Worm (Caenorhabditis elegans) whole organism, L2 larva: ENCODE data around the gene srh-279.

ENCODE experiments used
- C34F6.9 ChIP-seq: fragments of 150-350 bp; optimal IDR thresholded peaks from 2 replicates; lab custom pipeline; 2014; ENCODE audit warnings: missing biosample characterization, missing genetic modification characterization
- F13H6.1 ChIP-seq: sonication (generic microtip); optimal IDR thresholded peaks from 2 replicates; lab custom pipeline; 2016; ENCODE audit warnings: missing genetic modification characterization, missing compliant biosample characterization
- ZK546.5 ChIP-seq: sonication (generic microtip); optimal IDR thresholded peaks from 2 replicates; lab custom pipeline; 2017; ENCODE audit warnings: missing biosample characterization, missing genetic modification characterization
- ama-1 ChIP-seq: fragments of 150-350 bp; optimal IDR thresholded peaks from 2 replicates; lab custom pipeline; 2018; ENCODE audit warnings: inconsistent platforms
- ceh-82 ChIP-seq: fragments of 150-350 bp; optimal IDR thresholded peaks from 2 replicates; lab custom pipeline; 2014; ENCODE audit warnings: missing biosample characterization, missing genetic modification characterization
- crh-2 ChIP-seq: sonication (generic microtip); optimal IDR thresholded peaks from 2 replicates; lab custom pipeline; 2017; ENCODE audit warnings: missing biosample characterization, missing genetic modification characterization
- dmd-4 ChIP-seq: sonication (generic microtip); optimal IDR thresholded peaks from 2 replicates; lab custom pipeline; 2017; ENCODE audit warnings: missing biosample characterization, missing genetic modification characterization
- elt-1 ChIP-seq: fragments of 150-350 bp; optimal IDR thresholded peaks from 2 replicates; lab custom pipeline; 2014; ENCODE audit warnings: missing biosample characterization, missing genetic modification characterization
- gmeb-1 ChIP-seq: fragments of 150-350 bp; optimal IDR thresholded peaks from 2 replicates; lab custom pipeline; 2014; ENCODE audit warnings: missing biosample characterization, missing genetic modification characterization
- lin-11 ChIP-seq: fragments of 150-350 bp; sonication (generic microtip); optimal IDR thresholded peaks from 2 replicates; lab custom pipeline; 2014; ENCODE audit warnings: missing biosample characterization, missing genetic modification characterization, inconsistent platforms, mixed read lengths
- lin-39 ChIP-seq: fragments of 150-350 bp; optimal IDR thresholded peaks from 2 replicates; lab custom pipeline; 2014; ENCODE audit warnings: missing biosample characterization, missing genetic modification reagents, missing genetic modification characterization
- lsy-2 ChIP-seq, 2 experiments: fragments of 150-350 bp in 1 of 2; sonication (generic microtip) in 1 of 2; optimal IDR thresholded peaks; 2 replicates each; lab custom pipeline; 2014 to 2017; ENCODE audit warnings: missing biosample characterization in 2 of 2, missing genetic modification characterization in 2 of 2
- mab-5 ChIP-seq: fragments of 150-350 bp; optimal IDR thresholded peaks from 2 replicates; lab custom pipeline; 2014; ENCODE audit warnings: missing biosample characterization, missing genetic modification characterization
- mdl-1 ChIP-seq, 2 experiments: fragments of 150-350 bp in 1 of 2; sonication (generic microtip) in 1 of 2; optimal IDR thresholded peaks; 2 replicates each; lab custom pipeline; 2017; ENCODE audit warnings: missing biosample characterization in 2 of 2, missing genetic modification characterization in 2 of 2
- nhr-11 ChIP-seq: fragments of 150-350 bp; optimal IDR thresholded peaks from 2 replicates; lab custom pipeline; 2014; ENCODE audit warnings: missing biosample characterization, missing genetic modification characterization
- nhr-21 ChIP-seq: fragments of 150-350 bp; optimal IDR thresholded peaks from 2 replicates; lab custom pipeline; 2014; ENCODE audit warnings: missing biosample characterization, missing genetic modification characterization
- nhr-23 ChIP-seq: fragments of 150-350 bp; optimal IDR thresholded peaks from 2 replicates; lab custom pipeline; 2014; ENCODE audit warnings: missing biosample characterization, missing genetic modification reagents, missing genetic modification characterization
- nhr-237 ChIP-seq: fragments of 150-350 bp; optimal IDR thresholded peaks from 2 replicates; lab custom pipeline; 2014; ENCODE audit warnings: missing biosample characterization, missing genetic modification characterization
- nhr-6 ChIP-seq: fragments of 150-350 bp; optimal IDR thresholded peaks from 2 replicates; lab custom pipeline; 2014; ENCODE audit warnings: missing biosample characterization, missing genetic modification characterization
- nhr-77 ChIP-seq: fragments of 150-350 bp; optimal IDR thresholded peaks from 2 replicates; lab custom pipeline; 2014; ENCODE audit warnings: missing biosample characterization, missing genetic modification characterization
- peb-1 ChIP-seq: fragments of 150-350 bp; optimal IDR thresholded peaks from 2 replicates; lab custom pipeline; 2014; ENCODE audit warnings: missing biosample characterization, missing genetic modification characterization
- skn-1 ChIP-seq: sonication (generic microtip); optimal IDR thresholded peaks from 2 replicates; lab custom pipeline; 2017; ENCODE audit warnings: missing biosample characterization, missing genetic modification characterization
- sma-9 ChIP-seq, 2 experiments: fragments of 150-350 bp in 1 of 2; sonication (generic microtip) in 1 of 2; optimal IDR thresholded peaks; 2 replicates each; lab custom pipeline; 2014 to 2016; ENCODE audit warnings: missing genetic modification characterization in 2 of 2, mild to moderate bottlenecking in 1 of 2, missing biosample characterization in 1 of 2, missing compliant biosample characterization in 1 of 2, missing genetic modification reagents in 1 of 2, moderate library complexity in 1 of 2
- snpc-4 ChIP-seq: fragments of 150-350 bp; optimal IDR thresholded peaks from 2 replicates; lab custom pipeline; 2014; ENCODE audit warnings: missing biosample characterization, missing genetic modification characterization
- unc-39 ChIP-seq: fragments of 150-350 bp; optimal IDR thresholded peaks from 2 replicates; lab custom pipeline; 2014; ENCODE audit warnings: missing biosample characterization, missing genetic modification characterization
- unc-55 ChIP-seq: fragments of 150-350 bp; sonication (generic microtip); optimal IDR thresholded peaks from 3 replicates; lab custom pipeline; 2014; ENCODE audit warnings: missing biosample characterization, missing genetic modification reagents, missing genetic modification characterization
- unc-62 ChIP-seq: fragments of 150-350 bp; optimal IDR thresholded peaks from 2 replicates; lab custom pipeline; 2014; ENCODE audit warnings: missing biosample characterization, missing genetic modification reagents, missing genetic modification characterization
- zag-1 ChIP-seq: fragments of 150-350 bp; optimal IDR thresholded peaks from 2 replicates; lab custom pipeline; 2014; ENCODE audit warnings: missing biosample characterization, missing genetic modification characterization
- ztf-11 ChIP-seq: sonication (generic microtip); optimal IDR thresholded peaks from 2 replicates; lab custom pipeline; 2017; ENCODE audit warnings: missing biosample characterization, missing genetic modification characterization
- ztf-4 ChIP-seq: fragments of 150-350 bp; optimal IDR thresholded peaks from 2 replicates; lab custom pipeline; 2014; ENCODE audit warnings: missing biosample characterization, missing genetic modification characterization

The srh-279 gene

ce11 chrV:16190485-16190884 lies 1.7 kb upstream of the srh-279 start, which contains the start of gene srh-281:
Gene srh-281, plus strand, starts transcription at chrV:16190785.
- TF ChIP-seq nhr-237 (tag; lab: Kevin White, UChicago) = no peak
- TF ChIP-seq nhr-21 = no peak
- TF ChIP-seq, all 48 proteins: peak for 0

DNA sequence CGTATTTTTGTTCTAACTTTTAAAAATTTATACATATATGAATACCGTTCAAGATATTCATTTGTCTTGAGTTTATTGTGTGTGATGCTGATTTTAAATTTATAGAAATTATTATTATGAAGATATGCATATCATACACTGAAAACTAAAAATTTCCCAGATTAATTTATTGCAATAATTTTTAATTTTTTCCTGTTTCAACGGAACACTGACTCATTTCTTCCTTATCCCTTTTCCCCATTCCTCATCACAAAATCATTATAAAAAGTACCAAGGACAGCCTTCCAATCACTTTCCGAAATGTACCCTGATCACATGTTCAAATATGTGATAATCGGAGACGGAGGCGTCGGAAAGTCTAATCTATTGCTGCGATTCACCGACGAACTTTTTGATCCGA lies 2.4 kb downstream of the srh-279 start, which contains the start of gene rabr-4:
rabr-4 (plus strand) TSS at position 301 of the 400 bp plus-strand sequence.
- TF ChIP-seq lsy-2 (tag; optimal IDR thresholded peaks at IDR 0.05; lab: Kevin White, UChicago) = no peak
- no peak for TF ChIP-seq ztf-11
- no peak for TF ChIP-seq nhr-77 (tag; lab: Kevin White, UChicago)

DNA sequence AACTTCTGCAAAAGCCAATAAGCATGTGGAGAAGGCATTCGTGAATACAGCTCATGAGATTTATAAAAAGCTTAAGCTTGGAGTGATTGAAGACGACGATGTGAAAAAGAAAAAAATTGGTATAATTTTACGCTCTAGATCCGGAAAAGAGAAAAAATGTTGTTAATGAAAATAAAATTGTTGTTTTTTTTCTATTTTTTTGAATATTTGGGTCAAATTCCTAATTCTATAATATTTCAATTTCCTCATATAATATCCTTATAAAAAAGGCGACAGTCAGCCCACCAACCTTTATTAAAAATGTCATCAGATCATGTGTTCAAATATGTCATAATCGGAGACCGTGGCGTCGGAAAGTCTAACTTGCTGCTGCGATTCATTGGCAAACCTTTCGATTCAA lies 3.2 kb downstream of the srh-279 start, which contains the start of gene rabr-3:
rabr-3 (plus strand) TSS at position 301 of the 400 bp plus-strand sequence.
- TF ChIP-seq mab-5 (no peak), unc-55 (no peak), skn-1 (tag; lab: Kevin White, UChicago) (no peak), lin-39 (tag; lab: Kevin White, UChicago) (no peak), nhr-23 (tag; lab: Kevin White, UChicago) (no peak)

DNA sequence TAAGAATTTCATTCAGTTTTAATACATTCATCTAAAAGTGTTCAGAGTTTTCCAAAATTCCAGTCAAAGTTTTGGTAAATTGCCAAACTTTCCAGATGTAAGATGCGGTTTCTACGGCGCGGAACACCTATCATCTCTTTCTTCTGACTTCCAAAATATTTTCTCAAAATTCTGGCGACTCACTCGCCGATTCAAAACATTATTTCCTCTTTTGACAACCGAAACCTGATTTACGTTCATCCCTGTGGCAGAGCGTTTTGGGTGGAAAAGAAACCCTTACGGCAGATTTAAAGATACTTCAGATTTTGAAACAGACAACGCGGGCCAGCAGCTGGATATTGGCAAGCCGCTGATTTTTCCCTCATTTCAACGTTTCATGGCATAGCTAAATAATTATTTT lies 5.8 kb downstream of the srh-279 start, which contains the start of gene F11A5.5:
F11A5.5 (plus strand) TSS at position 301 of the 400 bp plus-strand sequence.
- no peak for TF ChIP-seq crh-2 (tag; lab: Kevin White, UChicago)
- no peak for TF ChIP-seq ceh-82 (tag; lab: Kevin White, UChicago)
- no peak for TF ChIP-seq snpc-4 (tag; lab: Kevin White, UChicago)
- TF ChIP-seq nhr-11 (tag; lab: Kevin White, UChicago) = no peak
- no peak for TF ChIP-seq nhr-23 (tag; lab: Kevin White, UChicago)
- no peak for TF ChIP-seq peb-1 (tag; lab: Kevin White, UChicago)
- TF ChIP-seq C34F6.9 = no peak
- TF ChIP-seq, all 48 proteins: peak for 0

DNA sequence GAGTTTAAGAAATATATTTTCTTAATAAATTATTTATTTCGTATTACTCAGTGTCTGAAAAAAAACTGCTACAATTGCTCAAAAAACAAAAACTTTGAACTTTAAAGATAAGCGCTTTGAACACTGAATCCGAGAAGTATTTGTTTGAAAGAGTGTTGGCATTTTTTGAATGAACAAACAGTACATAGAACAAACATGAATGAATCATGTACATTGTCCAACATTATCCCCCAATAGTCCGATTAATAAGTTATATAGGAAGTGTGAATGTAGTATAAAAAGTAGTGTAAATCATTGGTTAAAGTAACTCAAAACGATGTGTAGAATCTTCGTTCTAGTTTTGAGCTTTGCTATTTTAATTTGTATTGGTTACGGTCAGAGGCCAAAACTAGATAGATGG lies 9.5 kb downstream of the srh-279 start, which contains the start of gene F11A5.17:
F11A5.17 (plus strand) TSS at position 301 of the 400 bp plus-strand sequence.
- TF ChIP-seq unc-55 (no peak), zag-1 (tag; lab: Kevin White, UChicago) (no peak), ztf-4 (tag; lab: Kevin White, UChicago) (no peak), ZK546.5 (tag; lab: Kevin White, UChicago) (no peak), mdl-1 (tag; optimal IDR thresholded peaks at IDR 0.05; lab: Kevin White, UChicago) (no peak), ztf-11 (no peak), nhr-237 (tag; lab: Kevin White, UChicago) (no peak), gmeb-1 (tag; lab: Kevin White, UChicago) (no peak), unc-62 (GFP tag; lab: Kevin White, UChicago) (no peak), lsy-2 (tag; optimal IDR thresholded peaks at IDR 0.05; lab: Kevin White, UChicago) (no peak), unc-39 (tag; lab: Kevin White, UChicago) (no peak), lin-11 (tag; lab: Kevin White, UChicago) (no peak), snpc-4 (tag; lab: Kevin White, UChicago) (no peak), skn-1 (tag; lab: Kevin White, UChicago) (no peak), lin-39 (tag; lab: Kevin White, UChicago) (no peak), elt-1 (tag; lab: Kevin White, UChicago) (no peak), dmd-4 (tag; lab: Kevin White, UChicago) (no peak), F13H6.1 (tag; lab: Kevin White, UChicago) (no peak)

DNA sequence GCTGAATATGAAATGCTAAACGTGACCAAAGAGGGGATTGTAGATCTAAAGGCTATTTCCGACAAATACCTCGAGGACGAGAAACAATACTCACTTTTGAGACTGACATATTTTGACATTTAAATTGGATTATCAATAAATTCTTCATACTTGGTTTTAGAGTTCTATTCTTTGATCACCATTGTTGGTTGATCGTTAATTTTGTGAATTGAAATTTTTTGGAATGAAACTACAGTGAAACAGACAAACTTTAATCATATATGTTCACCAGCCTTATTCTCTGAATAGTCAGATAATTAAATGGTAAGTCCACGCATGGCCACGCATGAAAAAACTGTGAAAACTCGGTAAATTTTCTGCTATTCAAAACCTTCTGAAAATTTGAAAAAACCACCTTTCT lies 10.4 kb downstream of the srh-279 start, which contains the start of gene F11A5.18:
F11A5.18 (plus strand) TSS at position 301 of the 400 bp plus-strand sequence.
- TF ChIP-seq unc-39 (tag; lab: Kevin White, UChicago) (no peak), ztf-4 (tag; lab: Kevin White, UChicago) (no peak), C34F6.9 (no peak), unc-55 (no peak), dmd-4 (tag; lab: Kevin White, UChicago) (no peak), skn-1 (tag; lab: Kevin White, UChicago) (no peak), crh-2 (tag; lab: Kevin White, UChicago) (no peak), F13H6.1 (tag; lab: Kevin White, UChicago) (no peak), mdl-1 (tag; optimal IDR thresholded peaks at IDR 0.05; lab: Kevin White, UChicago) (no peak), nhr-6 (tag; lab: Kevin White, UChicago) (no peak), elt-1 (tag; lab: Kevin White, UChicago) (no peak), unc-62 (GFP tag; lab: Kevin White, UChicago) (no peak), sma-9 (GFP tag; optimal IDR thresholded peaks at IDR 0.05; lab: Kevin White, UChicago) (no peak), sma-9 (tag; optimal IDR thresholded peaks at IDR 0.05; lab: Kevin White, UChicago) (no peak), ama-1 (lab: Kevin White, UChicago) (no peak), peb-1 (tag; lab: Kevin White, UChicago) (no peak)
